Fruit fly (Drosophila melanogaster): Measurements from ENCODE around the gene Ir75a.

Ir75a gene

dm6 chr3L:17804511-17804910 lies 13.2 kb downstream of the Ir75a start, which contains the start of gene ais (continued):
- peak; percentile 55 for TF ChIP-seq trem (tag; optimal IDR thresholded peaks at IDR 0.05)
- TF ChIP-seq zen (tag; optimal IDR thresholded peaks at IDR 0.05) = peak; percentile 4
- no peak for TF ChIP-seq CG8290 (GFP tag; optimal IDR thresholded peaks at IDR 0.05)
- TF ChIP-seq CG8290 (tag; optimal IDR thresholded peaks at IDR 0.05) = peak in 1 of 2 experiments; percentile 56
- TF ChIP-seq CG15696 (tag; optimal IDR thresholded peaks at IDR 0.05) = peak; percentile 15
- TF ChIP-seq grau (tag; optimal IDR thresholded peaks at IDR 0.05) = peak; percentile 41
- TF ChIP-seq CG6175 (GFP tag; IDR thresholded peaks at IDR 0.05) = no peak
- peak; percentile 62 for TF ChIP-seq CG9932 (GFP tag; IDR thresholded peaks at IDR 0.05)
- TF ChIP-seq tna (GFP tag; IDR thresholded peaks at IDR 0.05; ENCODE audit: partially characterized antibody) = no peak; the same call in 1 of the 2 replicates
- peak; percentile 63 for TF ChIP-seq stwl (tag; optimal IDR thresholded peaks at IDR 0.05)
- TF ChIP-seq dpn (GFP tag; optimal IDR thresholded peaks at IDR 0.05) = peak in 1 of 2 experiments; percentile 10
- peak; percentile 42; the same call in 1 of the 3 replicates for TF ChIP-seq Opbp (GFP tag; IDR thresholded peaks at IDR 0.05; ENCODE audit: partially characterized antibody)
- TF ChIP-seq kah (GFP tag; optimal IDR thresholded peaks at IDR 0.05) = no peak
- 0 out of 3 replicates have a peak, but pooled peaks have one; percentile 9 for TF ChIP-seq CG16813 (GFP tag; IDR thresholded peaks at IDR 0.05; ENCODE audit: partially characterized antibody)
- peak; percentile 11 for TF ChIP-seq zfh2 (GFP tag; optimal IDR thresholded peaks at IDR 0.05)
- TF ChIP-seq CG12744 (GFP tag; optimal IDR thresholded peaks at IDR 0.05) = no peak
- TF ChIP-seq z (GFP tag; IDR thresholded peaks at IDR 0.05) = no peak
- TF ChIP-seq row (GFP tag; IDR thresholded peaks at IDR 0.05) = peak; percentile 77
- TF ChIP-seq slbo (GFP tag; IDR thresholded peaks at IDR 0.05) = peak; percentile 70
- peak in 1 of 2 experiments; percentile 21 for TF ChIP-seq Pdp1 (GFP tag; optimal IDR thresholded peaks at IDR 0.05)
- peak; percentile 39 for TF ChIP-seq CG12391 (tag; optimal IDR thresholded peaks at IDR 0.05)
- TF ChIP-seq CG14014 (GFP tag; IDR thresholded peaks at IDR 0.05) = peak; percentile 24; the same call in 1 of the 2 replicates
- TF ChIP-seq Med (GFP tag) = peak; percentile 69
- peak; percentile 50 for TF ChIP-seq CG2120 (GFP tag; optimal IDR thresholded peaks at IDR 0.05)
- no peak for TF ChIP-seq dati (GFP tag; IDR thresholded peaks at IDR 0.05)
- TF ChIP-seq E2f2 (GFP tag; IDR thresholded peaks at IDR 0.05) = peak; percentile 51
- 0 out of 2 replicates have a peak, but pooled peaks have one; percentile 13 for TF ChIP-seq CG10366 (GFP tag; IDR thresholded peaks at IDR 0.05)
- TF ChIP-seq Hmr (GFP tag; optimal IDR thresholded peaks at IDR 0.05) = peak; percentile 11
- peak; percentile 45 for TF ChIP-seq sug (tag; optimal IDR thresholded peaks at IDR 0.05)
- TF ChIP-seq CG9817 (tag; optimal IDR thresholded peaks at IDR 0.05) = peak; percentile 22
- TF ChIP-seq lilli (GFP tag; optimal IDR thresholded peaks at IDR 0.05) = peak; percentile 54
- peak; percentile 30 for TF ChIP-seq Sox102F (GFP tag; optimal IDR thresholded peaks at IDR 0.05)
- no peak for TF ChIP-seq chn (GFP tag; optimal IDR thresholded peaks at IDR 0.05)
- TF ChIP-seq ham (GFP tag; IDR thresholded peaks at IDR 0.05) = no peak
- peak; percentile 29 for TF ChIP-seq CoRest (tag; optimal IDR thresholded peaks at IDR 0.05)
- TF ChIP-seq yki (optimal IDR thresholded peaks at IDR 0.05) = no peak
- no peak for TF ChIP-seq fd96Cb (tag; optimal IDR thresholded peaks at IDR 0.05)
- peak; percentile 81 for TF ChIP-seq cwo (GFP tag; optimal IDR thresholded peaks at IDR 0.05)
- TF ChIP-seq unpg (GFP tag; optimal IDR thresholded peaks at IDR 0.05) = peak; percentile 39
- TF ChIP-seq chm (GFP tag; IDR thresholded peaks at IDR 0.05) = peak; percentile 39; the same call in 1 of the 2 replicates
- no peak for TF ChIP-seq Elba2 (GFP tag; optimal IDR thresholded peaks at IDR 0.05)
- peak; percentile 34 for TF ChIP-seq BEAF-32 (GFP tag; optimal IDR thresholded peaks at IDR 0.05)
- TF ChIP-seq Lhr (GFP tag; optimal IDR thresholded peaks at IDR 0.05) = peak; percentile 20
- TF ChIP-seq Awh (GFP tag; IDR thresholded peaks at IDR 0.05) = no peak
- peak; percentile 10 for TF ChIP-seq NfI (GFP tag; optimal IDR thresholded peaks at IDR 0.05)
- TF ChIP-seq B-H2 (GFP tag; optimal IDR thresholded peaks at IDR 0.05) = peak; percentile 41
- peak; percentile 23 for TF ChIP-seq CG15269 (tag; optimal IDR thresholded peaks at IDR 0.05)
- TF ChIP-seq luna (GFP tag; optimal IDR thresholded peaks at IDR 0.05) = no peak
- TF ChIP-seq CG13296 (GFP tag; optimal IDR thresholded peaks at IDR 0.05) = no peak
- peak; percentile 64; the same call in 1 of the 2 replicates for TF ChIP-seq CG3847 (GFP tag; IDR thresholded peaks at IDR 0.05)

Measured in whole organism, embryonic.